Fruit fly (Drosophila melanogaster) whole organism, pupa: ENCODE results near the gene Mps1.
A peak's percentile ranks its signal among the peaks of the same experiment; 100 is the strongest.

ENCODE experiments used
- CG10348 ChIP-seq: fragments of 200-800 bp; sonication (Bioruptor generic); IDR thresholded peaks from 2 replicates; pipeline ENCODE4 v1.3.6; 2022; ENCODE audit warnings: missing biosample characterization, missing genetic modification characterization
- CG12605 ChIP-seq: fragments of 200-800 bp; sonication (Bioruptor generic); IDR thresholded peaks from 2 replicates; pipeline ENCODE4 v1.3.6; 2022; ENCODE audit warnings: missing biosample characterization, missing genetic modification characterization
- CG14655 ChIP-seq: fragments of 200-800 bp; sonication (Bioruptor generic); optimal IDR thresholded peaks from 3 replicates; lab custom pipeline; 2017; ENCODE audit warnings: mild to moderate bottlenecking, missing biosample characterization, missing genetic modification reagents, missing genetic modification characterization
- CG17806 ChIP-seq: fragments of 200-800 bp; sonication (Bioruptor generic); optimal IDR thresholded peaks from 2 replicates; lab custom pipeline; 2018; ENCODE audit warnings: missing biosample characterization, mild to moderate bottlenecking, missing genetic modification characterization, moderate library complexity
- CG4496 ChIP-seq: fragments of 200-800 bp; sonication (Bioruptor generic); IDR thresholded peaks from 3 replicates; pipeline ENCODE4 v1.3.6; 2022; ENCODE audit warnings: missing biosample characterization, missing genetic modification characterization
- CG8301 ChIP-seq: fragments of 200-800 bp; sonication (Bioruptor generic); optimal IDR thresholded peaks from 2 replicates; lab custom pipeline; 2018; ENCODE audit warnings: missing biosample characterization, mild to moderate bottlenecking, missing genetic modification characterization
- CG9948 ChIP-seq: fragments of 200-800 bp; sonication (Bioruptor generic); optimal IDR thresholded peaks from 2 replicates; lab custom pipeline; 2018; ENCODE audit warnings: missing biosample characterization, mild to moderate bottlenecking, missing genetic modification characterization, moderate library complexity
- Ets98B ChIP-seq: fragments of 200-800 bp; sonication (Bioruptor generic); IDR thresholded peaks from 2 replicates; pipeline ENCODE4 v1.3.6; 2022; ENCODE audit warnings: missing biosample characterization, missing genetic modification characterization
- Pif1A ChIP-seq: fragments of 200-800 bp; sonication (Bioruptor generic); optimal IDR thresholded peaks from 3 replicates; lab custom pipeline; 2016; ENCODE audit warnings: missing biosample characterization, missing genetic modification characterization
- Pif1B ChIP-seq: fragments of 200-800 bp; sonication (Bioruptor generic); optimal IDR thresholded peaks from 3 replicates; lab custom pipeline; 2016; ENCODE audit warnings: missing biosample characterization, missing genetic modification characterization
- Snoo ChIP-seq: fragments of 200-800 bp; sonication (Bioruptor generic); optimal IDR thresholded peaks from 3 replicates; lab custom pipeline; 2017; ENCODE audit warnings: missing biosample characterization, mild to moderate bottlenecking, missing genetic modification characterization, inconsistent platforms

dm6 chr3R:17701971-17702845, 31.1 kb downstream of the Mps1 start:
- peak; percentile 48 for TF ChIP-seq CG8301
- TF ChIP-seq CG4496 (GFP tag; lab: Robert Waterston, UW) = peak; percentile 47; the same call in 1 of the 3 replicates
- TF ChIP-seq CG17806 (tag; lab: Kevin White, UChicago) = peak; percentile 77
- peak; percentile 72 for TF ChIP-seq CG14655 (GFP tag; lab: Kevin White, UChicago)
- TF ChIP-seq Pif1A (GFP tag; lab: Kevin White, UChicago) = peak; percentile 71
- TF ChIP-seq Snoo (tag; lab: Kevin White, UChicago) = peak; percentile 62
- no peak for TF ChIP-seq CG12605 (GFP tag; lab: Robert Waterston, UW)
- no peak; the same call in 1 of the 2 replicates for TF ChIP-seq Ets98B (GFP tag; lab: Robert Waterston, UW)
- TF ChIP-seq CG10348 = no peak
- peak; percentile 87 for TF ChIP-seq CG9948 (tag; lab: Kevin White, UChicago)
- peak; percentile 43 for TF ChIP-seq Pif1B
